Worm (Caenorhabditis elegans): ENCODE measurements around the gene cbn-1.

- TF ChIP-seq dao-5 (tag; optimal IDR thresholded peaks at IDR 0.05) (no peak), him-1 (tag; optimal IDR thresholded peaks at IDR 0.05) (no peak), W03F9.2 (tag; optimal IDR thresholded peaks at IDR 0.05) (no peak)
These were observed 12.9 kb downstream of the cbn-1 start, which contains the start of gene far-7 for ce11 chrII:319459-319858.
